Fruit fly (Drosophila melanogaster): ENCODE measurements around the gene rdgB.

The rdgB gene

dm6 chrX:13762372-13762883, at the start of gene rdgB (continued):
- TF ChIP-seq CG2116 (GFP tag; optimal IDR thresholded peaks at IDR 0.05) (peak; percentile 48), CG15514 (GFP tag; optimal IDR thresholded peaks at IDR 0.05) (peak; percentile 98), CG3847 (GFP tag; IDR thresholded peaks at IDR 0.05) (peak; percentile 70), Lim3 (GFP tag; IDR thresholded peaks at IDR 0.05) (no peak), Neu2 (GFP tag; optimal IDR thresholded peaks at IDR 0.05; ENCODE audit: borderline replicate concordance) (no peak), Dll (GFP tag; IDR thresholded peaks at IDR 0.05; ENCODE audit: partially characterized antibody) (no peak), schlank (tag; optimal IDR thresholded peaks at IDR 0.05) (peak; percentile 3), CG17385 (GFP tag; optimal IDR thresholded peaks at IDR 0.05) (peak; percentile 80), caup (GFP tag; optimal IDR thresholded peaks at IDR 0.05; ENCODE audit: severe bottlenecking) (peak; percentile 81), croc (GFP tag; conservative IDR thresholded peaks at IDR 0.05) (peak; percentile 69; the same call in 2 of the 3 replicates), Ets97D (GFP tag; optimal IDR thresholded peaks at IDR 0.05) (no peak), kni (GFP tag; optimal IDR thresholded peaks at IDR 0.05) (peak; percentile 30), CG18011 (GFP tag; optimal IDR thresholded peaks at IDR 0.05) (no peak), Sox100B (GFP tag; optimal IDR thresholded peaks at IDR 0.05) (peak; percentile 92), CG12219 (GFP tag; optimal IDR thresholded peaks at IDR 0.05) (peak; percentile 26), Taf1 (GFP tag; IDR thresholded peaks at IDR 0.05) (peak; percentile 39; the same call in 1 of the 2 replicates), Usf (GFP tag; optimal IDR thresholded peaks at IDR 0.05) (peak; percentile 53), CG9876 (GFP tag; optimal IDR thresholded peaks at IDR 0.05) (no peak), bab2 (GFP tag; optimal IDR thresholded peaks at IDR 0.05) (peak; percentile 37), CG8924 (tag; optimal IDR thresholded peaks at IDR 0.05) (peak; percentile 78), CG5180 (GFP tag; optimal IDR thresholded peaks at IDR 0.05) (peak; percentile 92), dmrt99B (tag; optimal IDR thresholded peaks at IDR 0.05) (peak; percentile 91), Dp (GFP tag; optimal IDR thresholded peaks at IDR 0.05) (no peak), bcd (GFP tag; optimal IDR thresholded peaks at IDR 0.05) (peak; percentile 81), CG11723 (GFP tag; optimal IDR thresholded peaks at IDR 0.05) (peak; percentile 72), CG2875 (GFP tag; optimal IDR thresholded peaks at IDR 0.05) (peak; percentile 64), CG4282 (GFP tag; optimal IDR thresholded peaks at IDR 0.05) (no peak), Oaz (GFP tag; IDR thresholded peaks at IDR 0.05) (peak; percentile 45; the same call in 1 of the 2 replicates), mam (GFP tag; optimal IDR thresholded peaks at IDR 0.05) (peak; percentile 40), ara (GFP tag; IDR thresholded peaks at IDR 0.05) (peak; percentile 41; the same call in 1 of the 2 replicates), CG16813 (GFP tag; IDR thresholded peaks at IDR 0.05; ENCODE audit: partially characterized antibody) (no peak), CG30431 (GFP tag; optimal IDR thresholded peaks at IDR 0.05) (peak; percentile 58), CG31365 (tag; optimal IDR thresholded peaks at IDR 0.05) (no peak), CG13894 (tag; optimal IDR thresholded peaks at IDR 0.05) (no peak), her (GFP tag; optimal IDR thresholded peaks at IDR 0.05) (no peak), nerfin-2 (GFP tag; IDR thresholded peaks at IDR 0.05; ENCODE audit: partially characterized antibody) (no peak), Hsf (GFP tag; optimal IDR thresholded peaks at IDR 0.05) (peak; percentile 72), ATbp (GFP tag; optimal IDR thresholded peaks at IDR 0.05) (peak; percentile 85), Antp (GFP tag; optimal IDR thresholded peaks at IDR 0.05) (peak; percentile 7), HLH3B (GFP tag; IDR thresholded peaks at IDR 0.05) (peak; percentile 72), CG6689 (GFP tag; IDR thresholded peaks at IDR 0.05) (peak; percentile 80), CG2678 (tag; optimal IDR thresholded peaks at IDR 0.05) (peak; percentile 89), pita (GFP tag; optimal IDR thresholded peaks at IDR 0.05) (no peak), CG2120 (GFP tag; optimal IDR thresholded peaks at IDR 0.05) (peak; percentile 75), sob (GFP tag; IDR thresholded peaks at IDR 0.05) (peak; percentile 83), repo (GFP tag; optimal IDR thresholded peaks at IDR 0.05) (no peak), CG8765 (GFP tag; IDR thresholded peaks at IDR 0.05) (no peak), CG2129 (GFP tag; IDR thresholded peaks at IDR 0.05; ENCODE audit: partially characterized antibody) (no peak), CG4404 (GFP tag; IDR thresholded peaks at IDR 0.05) (peak; percentile 43), CG3995 (GFP tag; optimal IDR thresholded peaks at IDR 0.05) (peak; percentile 30)
